Worm (Caenorhabditis elegans) whole organism, late embryonic: Measurements from ENCODE around the gene tag-65.

Source experiments
- C08G9.2 ChIP-seq: sonication (generic microtip); optimal IDR thresholded peaks from 2 replicates; lab custom pipeline; 2016; ENCODE audit warnings: mild to moderate bottlenecking, missing genetic modification characterization, moderate library complexity, missing compliant biosample characterization
- C38D4.7 ChIP-seq: fragments of 200-800 bp; sonication (Bioruptor generic); optimal IDR thresholded peaks from 2 replicates; lab custom pipeline; 2018; ENCODE audit warnings: mild to moderate bottlenecking, missing genetic modification characterization, moderate library complexity, missing compliant biosample characterization
- F13H6.1 ChIP-seq: sonication (generic microtip); optimal IDR thresholded peaks from 2 replicates; lab custom pipeline; 2016; ENCODE audit warnings: missing genetic modification characterization, missing compliant biosample characterization
- K02D7.2 ChIP-seq: sonication (generic microtip); optimal IDR thresholded peaks from 2 replicates; lab custom pipeline; 2017; ENCODE audit warnings: mild to moderate bottlenecking, missing genetic modification characterization, missing compliant biosample characterization
- K09A11.1 ChIP-seq: sonication (generic microtip); optimal IDR thresholded peaks from 2 replicates; lab custom pipeline; 2017; ENCODE audit warnings: antibody characterized with exemption, mild to moderate bottlenecking, missing genetic modification characterization, missing compliant biosample characterization; ENCODE audit not compliant: insufficient read depth
- ahr-1 ChIP-seq: sonication (generic microtip); optimal IDR thresholded peaks from 2 replicates; lab custom pipeline; 2016; ENCODE audit warnings: missing genetic modification characterization, missing compliant biosample characterization
- ceh-14 ChIP-seq: sonication (generic microtip); optimal IDR thresholded peaks from 2 replicates; lab custom pipeline; 2016; ENCODE audit warnings: missing genotype, missing genetic modification characterization, missing compliant biosample characterization
- ceh-18 ChIP-seq: sonication (generic microtip); optimal IDR thresholded peaks from 2 replicates; lab custom pipeline; 2016; ENCODE audit warnings: missing genetic modification characterization, missing compliant biosample characterization
- ceh-22 ChIP-seq: sonication (generic microtip); optimal IDR thresholded peaks from 2 replicates; lab custom pipeline; 2017; ENCODE audit warnings: missing biosample characterization, missing genetic modification characterization
- ceh-24 ChIP-seq: sonication (generic microtip); optimal IDR thresholded peaks from 2 replicates; lab custom pipeline; 2016; ENCODE audit warnings: mild to moderate bottlenecking, missing genetic modification characterization, missing compliant biosample characterization
- ceh-31 ChIP-seq: sonication (generic microtip); optimal IDR thresholded peaks from 2 replicates; lab custom pipeline; 2016; ENCODE audit warnings: missing genetic modification characterization, missing compliant biosample characterization
- ceh-34 ChIP-seq: sonication (generic microtip); optimal IDR thresholded peaks from 2 replicates; lab custom pipeline; 2016; ENCODE audit warnings: mild to moderate bottlenecking, missing genetic modification characterization, missing compliant biosample characterization
- ceh-48 ChIP-seq: sonication (generic microtip); optimal IDR thresholded peaks from 2 replicates; lab custom pipeline; 2016; ENCODE audit warnings: missing genetic modification characterization, inconsistent platforms, missing compliant biosample characterization
- che-1 ChIP-seq: sonication (generic microtip); optimal IDR thresholded peaks from 2 replicates; lab custom pipeline; 2016; ENCODE audit warnings: mild to moderate bottlenecking, missing genetic modification characterization, missing compliant biosample characterization
- dve-1 ChIP-seq: sonication (generic microtip); optimal IDR thresholded peaks from 2 replicates; lab custom pipeline; 2017; ENCODE audit warnings: antibody characterized with exemption, mild to moderate bottlenecking, missing genetic modification characterization, missing compliant biosample characterization
- elt-2 ChIP-seq: sonication (generic microtip); optimal IDR thresholded peaks from 2 replicates; lab custom pipeline; 2016; ENCODE audit warnings: missing genetic modification reagents, missing genetic modification characterization, missing compliant biosample characterization
- ets-4 ChIP-seq: sonication (generic microtip); optimal IDR thresholded peaks from 2 replicates; lab custom pipeline; 2016; ENCODE audit warnings: missing genetic modification characterization, missing compliant biosample characterization
- fax-1 ChIP-seq: sonication (generic microtip); optimal IDR thresholded peaks from 2 replicates; lab custom pipeline; 2016; ENCODE audit warnings: missing genotype, missing genetic modification characterization, missing compliant biosample characterization
- fkh-10 ChIP-seq: fragments of 150-350 bp; optimal IDR thresholded peaks from 2 replicates; lab custom pipeline; 2014; ENCODE audit warnings: missing biosample characterization, missing genetic modification reagents, missing genetic modification characterization
- hlh-13 ChIP-seq: fragments of 200-800 bp; sonication (Bioruptor generic); optimal IDR thresholded peaks from 2 replicates; lab custom pipeline; 2018; ENCODE audit warnings: mild to moderate bottlenecking, missing genetic modification characterization, missing compliant biosample characterization
- hlh-30 ChIP-seq: sonication (generic microtip); optimal IDR thresholded peaks from 2 replicates; lab custom pipeline; 2017; ENCODE audit warnings: antibody characterized with exemption, missing genetic modification characterization, missing compliant biosample characterization; ENCODE audit not compliant: insufficient read depth
- hlh-6 ChIP-seq: sonication (generic microtip); optimal IDR thresholded peaks from 2 replicates; lab custom pipeline; 2016; ENCODE audit warnings: missing genotype, missing genetic modification characterization, missing compliant biosample characterization
- lin-11 ChIP-seq: fragments of 200-800 bp; sonication (Bioruptor generic); optimal IDR thresholded peaks from 2 replicates; lab custom pipeline; 2018; ENCODE audit warnings: mild to moderate bottlenecking, missing genetic modification characterization, missing compliant biosample characterization
- madf-2 ChIP-seq: sonication (generic microtip); optimal IDR thresholded peaks from 2 replicates; lab custom pipeline; 2017; ENCODE audit warnings: missing genetic modification characterization, missing compliant biosample characterization
- mec-3 ChIP-seq: sonication (generic microtip); optimal IDR thresholded peaks from 2 replicates; lab custom pipeline; 2016; ENCODE audit warnings: borderline replicate concordance, missing genetic modification characterization, missing compliant biosample characterization
- nfya-1 ChIP-seq: sonication (generic microtip); optimal IDR thresholded peaks from 2 replicates; lab custom pipeline; 2017; ENCODE audit warnings: missing genetic modification characterization, mild to moderate bottlenecking, missing compliant biosample characterization, antibody characterized with exemption, moderate library complexity
- npax-4 ChIP-seq: sonication (generic microtip); optimal IDR thresholded peaks from 2 replicates; lab custom pipeline; 2016; ENCODE audit warnings: missing genetic modification characterization, missing compliant biosample characterization
- odd-2 ChIP-seq: sonication (generic microtip); optimal IDR thresholded peaks from 2 replicates; lab custom pipeline; 2017; ENCODE audit warnings: antibody characterized with exemption, mild to moderate bottlenecking, missing genetic modification characterization, missing compliant biosample characterization
- pag-3 ChIP-seq: sonication (generic microtip); optimal IDR thresholded peaks from 2 replicates; lab custom pipeline; 2016; ENCODE audit warnings: missing compliant biosample characterization, missing genetic modification characterization, borderline replicate concordance
- pat-9 ChIP-seq: fragments of 200-800 bp; sonication (Bioruptor generic); optimal IDR thresholded peaks from 2 replicates; lab custom pipeline; 2018; ENCODE audit warnings: mild to moderate bottlenecking, missing genetic modification characterization, moderate library complexity, missing compliant biosample characterization
- pax-1 ChIP-seq: fragments of 150-350 bp; optimal IDR thresholded peaks from 2 replicates; lab custom pipeline; 2014; ENCODE audit warnings: missing biosample characterization, missing genetic modification characterization
- pha-4 ChIP-seq: fragments of 150-350 bp; optimal IDR thresholded peaks from 2 replicates; lab custom pipeline; 2018; ENCODE audit warnings: missing biosample characterization, missing genetic modification reagents, missing genetic modification characterization
- pqm-1 ChIP-seq: sonication (generic microtip); optimal IDR thresholded peaks from 2 replicates; lab custom pipeline; 2016; ENCODE audit warnings: missing genetic modification characterization, missing compliant biosample characterization
- pros-1 ChIP-seq: fragments of 150-350 bp; optimal IDR thresholded peaks from 2 replicates; lab custom pipeline; 2014; ENCODE audit warnings: missing biosample characterization, missing genetic modification reagents, missing genetic modification characterization
- ref-2 ChIP-seq: sonication (generic microtip); optimal IDR thresholded peaks from 2 replicates; lab custom pipeline; 2016; ENCODE audit warnings: missing genetic modification characterization, missing compliant biosample characterization
- sdc-2 ChIP-seq: sonication (generic microtip); optimal IDR thresholded peaks from 2 replicates; lab custom pipeline; 2016; ENCODE audit warnings: missing genotype, missing genetic modification characterization, missing compliant biosample characterization
- sox-2 ChIP-seq: fragments of 200-800 bp; sonication (Bioruptor generic); IDR thresholded peaks from 2 replicates; pipeline ENCODE4 v1.3.6; 2022; ENCODE audit warnings: missing genetic modification reagents, missing genetic modification characterization, missing compliant biosample characterization
- syd-9 ChIP-seq: sonication (generic microtip); optimal IDR thresholded peaks from 2 replicates; lab custom pipeline; 2016; ENCODE audit warnings: mild to moderate bottlenecking, missing genetic modification characterization, moderate library complexity, missing compliant biosample characterization
- tbx-2 ChIP-seq: sonication (generic microtip); optimal IDR thresholded peaks from 2 replicates; lab custom pipeline; 2016; ENCODE audit warnings: missing genetic modification characterization, missing compliant biosample characterization
- tbx-7 ChIP-seq: sonication (generic microtip); optimal IDR thresholded peaks from 2 replicates; lab custom pipeline; 2016; ENCODE audit warnings: missing genotype, missing genetic modification characterization, missing compliant biosample characterization
- ttx-3 ChIP-seq: sonication (generic microtip); optimal IDR thresholded peaks from 2 replicates; lab custom pipeline; 2016; ENCODE audit warnings: missing genetic modification reagents, missing genetic modification characterization, missing compliant biosample characterization
- unc-42 ChIP-seq: sonication (generic microtip); optimal IDR thresholded peaks from 2 replicates; lab custom pipeline; 2016; ENCODE audit warnings: missing genotype, missing genetic modification characterization, missing compliant biosample characterization
- unc-55 ChIP-seq: sonication (generic microtip); optimal IDR thresholded peaks from 2 replicates; lab custom pipeline; 2017; ENCODE audit warnings: missing biosample characterization, missing genetic modification reagents, missing genetic modification characterization
- unc-86 ChIP-seq: sonication (generic microtip); optimal IDR thresholded peaks from 2 replicates; lab custom pipeline; 2016; ENCODE audit warnings: missing genetic modification characterization, missing compliant biosample characterization

Gene tag-65

ce11 chrV:13655202-13655764 is 23.1 kb downstream of the tag-65 start:
- TF ChIP-seq hlh-13 (no peak), ceh-31 (tag; lab: Kevin White, UChicago) (peak; percentile 78), npax-4 (no peak), ref-2 (tag; lab: Kevin White, UChicago) (peak; percentile 53), fkh-10 (no peak), odd-2 (no peak), unc-42 (peak; percentile 59), pqm-1 (no peak), pag-3 (tag; lab: Kevin White, UChicago) (no peak), ahr-1 (tag; lab: Kevin White, UChicago) (no peak), ceh-14 (tag; lab: Kevin White, UChicago) (no peak), C38D4.7 (GFP tag; lab: Kevin White, UChicago) (no peak), ceh-24 (no peak), C08G9.2 (tag; lab: Kevin White, UChicago) (peak; percentile 3), che-1 (tag; lab: Kevin White, UChicago) (no peak), pros-1 (tag; lab: Kevin White, UChicago) (peak; percentile 22), elt-2 (no peak), pat-9 (no peak), dve-1 (tag; lab: Kevin White, UChicago) (peak; percentile 21), hlh-6 (tag; lab: Kevin White, UChicago) (no peak), ttx-3 (tag; lab: Kevin White, UChicago) (no peak), hlh-30 (tag; lab: Kevin White, UChicago) (no peak), tbx-2 (tag; lab: Kevin White, UChicago) (peak; percentile 62), K02D7.2 (tag; lab: Kevin White, UChicago) (no peak), ceh-34 (tag; lab: Kevin White, UChicago) (peak; percentile 55), syd-9 (no peak), tbx-7 (no peak), pha-4 (tag; lab: Kevin White, UChicago) (no peak), ceh-18 (tag; lab: Kevin White, UChicago) (peak; percentile 41), ceh-22 (no peak), mec-3 (tag; lab: Kevin White, UChicago) (no peak), fax-1 (tag; lab: Kevin White, UChicago) (no peak), lin-11 (no peak), unc-86 (tag; lab: Kevin White, UChicago) (no peak), unc-55 (GFP tag; lab: Kevin White, UChicago) (peak; percentile 52), F13H6.1 (tag; lab: Kevin White, UChicago) (peak; percentile 20), sox-2 (GFP tag; lab: Robert Waterston, UW) (no peak), nfya-1 (tag; lab: Kevin White, UChicago) (peak; percentile 65), K09A11.1 (peak; percentile 5), sdc-2 (tag; lab: Kevin White, UChicago) (no peak), pax-1 (tag; lab: Kevin White, UChicago) (no peak), ets-4 (tag; lab: Kevin White, UChicago) (no peak), madf-2 (tag; lab: Kevin White, UChicago) (no peak), ceh-48 (peak; percentile 18)
